Fruit fly (Drosophila melanogaster) Kc167 (cell line): ENCODE measurements around the gene CG13829.

Experiments used
- Myc ChIP-seq: fragments of >200 bp; optimal IDR thresholded peaks from 2 replicates; lab custom pipeline; 2017; ENCODE audit warnings: missing external identifiers
- Sin3A ChIP-seq: fragments of >200 bp; optimal IDR thresholded peaks from 2 replicates; lab custom pipeline; 2018; ENCODE audit warnings: missing external identifiers
- h ChIP-seq: fragments of >200 bp; optimal IDR thresholded peaks from 3 replicates; lab custom pipeline; 2018; ENCODE audit warnings: missing external identifiers
- insv ChIP-seq: fragments of >200 bp; optimal IDR thresholded peaks from 3 replicates; lab custom pipeline; 2018; ENCODE audit warnings: missing external identifiers
- psq ChIP-seq: fragments of >200 bp; optimal IDR thresholded peaks from 2 replicates; lab custom pipeline; 2017; ENCODE audit warnings: missing external identifiers
- ttk ChIP-seq: sonication (Bioruptor generic); optimal IDR thresholded peaks from 2 replicates; lab custom pipeline; 2017; ENCODE audit warnings: missing external identifiers

Gene CG13829

DNA sequence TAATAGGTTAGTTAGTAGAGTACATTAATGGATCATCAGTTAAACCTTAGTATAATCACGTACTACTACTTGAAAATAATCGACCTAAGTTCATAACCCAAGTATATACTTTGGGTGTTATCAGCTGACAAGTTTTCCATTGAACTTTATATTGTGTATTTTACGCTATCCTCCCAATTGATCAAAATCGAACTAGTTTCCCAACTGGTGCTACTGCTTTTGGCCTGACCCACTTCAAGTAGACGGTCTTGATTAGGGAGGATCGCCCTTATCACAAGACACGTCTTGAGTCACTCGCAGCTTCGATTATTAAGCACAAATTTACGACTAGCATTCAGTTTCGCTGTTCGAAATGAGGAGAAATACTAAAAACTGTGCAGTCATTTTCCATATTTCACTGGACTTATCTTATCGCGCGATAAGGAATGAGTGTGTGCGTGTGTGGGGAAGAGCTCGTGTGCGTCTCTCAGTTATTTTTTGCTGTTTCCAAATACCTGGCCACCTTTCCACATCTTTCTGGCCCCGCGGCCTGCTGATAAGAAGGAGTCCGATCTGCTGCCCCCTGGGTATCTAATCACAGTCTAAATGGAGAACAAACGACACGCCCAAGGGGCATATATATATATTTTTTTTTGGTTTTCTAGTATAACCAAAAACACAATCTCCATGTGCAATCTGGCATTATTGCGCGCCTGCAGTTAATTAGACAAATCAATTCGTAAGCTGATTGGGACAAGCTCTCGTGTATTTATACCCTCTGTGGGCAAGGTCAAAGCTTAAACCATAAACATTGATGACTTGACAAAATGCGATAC, 28.2 kb upstream of the CG13829 start:
- no peak for TF ChIP-seq h (lab: Kevin White, UChicago)
- no peak for TF ChIP-seq Myc (lab: Kevin White, UChicago)
- no peak for TF ChIP-seq insv
- TF ChIP-seq ttk (lab: Kevin White, UChicago), result no peak
- TF ChIP-seq Sin3A (lab: Kevin White, UChicago), result no peak
- TF ChIP-seq psq (lab: Kevin White, UChicago), result no peak

DNA sequence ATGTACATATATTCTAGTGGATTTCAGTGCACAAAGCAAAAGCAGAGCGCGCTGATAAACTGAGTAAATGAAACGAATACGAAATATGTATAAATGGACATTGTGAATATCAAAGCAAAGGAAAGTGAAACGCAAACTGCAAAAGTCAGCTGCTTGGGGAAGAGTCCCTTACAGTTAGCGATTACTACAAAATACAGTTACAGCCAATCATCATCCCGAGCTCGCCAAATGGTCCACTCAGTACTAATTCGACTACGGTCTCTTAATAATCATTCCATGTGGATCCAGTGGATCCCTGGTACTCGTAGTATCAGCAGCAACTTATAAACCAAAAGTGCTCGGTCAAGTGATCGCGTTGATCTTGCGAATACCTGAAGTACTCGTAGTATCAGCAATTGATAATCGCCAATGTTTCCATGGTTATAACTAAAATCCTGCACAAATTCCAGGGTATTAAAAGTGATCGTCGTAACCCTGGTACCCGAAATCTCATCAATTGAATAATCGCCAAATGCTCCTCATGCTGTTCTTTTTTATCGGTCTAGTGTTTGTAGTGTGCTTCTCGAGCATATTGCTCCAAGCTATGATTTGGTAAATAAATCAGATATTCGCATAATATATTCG, 20.7 kb upstream of the CG13829 start:
- no peak for TF ChIP-seq Sin3A (lab: Kevin White, UChicago)

DNA sequence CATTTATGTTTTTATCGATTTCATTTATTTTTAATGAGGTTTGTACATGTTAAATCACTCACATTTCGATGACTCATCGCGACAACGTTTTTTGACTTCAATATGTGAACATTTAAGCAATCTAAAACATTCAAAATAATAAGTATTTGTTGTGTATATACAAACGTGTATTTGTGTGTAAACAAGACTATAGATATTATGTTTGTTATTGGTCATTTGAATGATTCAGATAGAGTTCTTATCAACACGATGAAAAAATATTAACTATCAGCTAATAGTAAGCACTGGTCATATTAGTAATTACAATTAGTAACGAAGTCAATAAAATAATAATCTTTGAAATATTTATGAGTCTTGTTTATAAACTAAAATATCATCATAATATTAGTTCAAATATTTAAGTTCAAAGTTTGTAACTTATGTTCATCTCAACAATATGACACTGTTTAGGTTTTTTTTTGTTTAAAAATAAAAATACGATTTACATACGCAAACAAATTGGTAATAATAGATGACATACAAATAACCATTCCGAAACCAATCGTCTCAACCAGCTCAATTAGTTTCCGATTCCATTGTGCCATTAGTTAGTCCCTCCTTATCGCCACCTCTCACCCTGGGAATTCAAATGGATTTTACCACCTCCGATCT, 20.0 kb upstream of the CG13829 start:
- TF ChIP-seq h (lab: Kevin White, UChicago), result no peak
- TF ChIP-seq ttk (lab: Kevin White, UChicago), result no peak
- TF ChIP-seq Myc (lab: Kevin White, UChicago), result no peak
- TF ChIP-seq Sin3A (lab: Kevin White, UChicago), result no peak
- TF ChIP-seq psq (lab: Kevin White, UChicago), result no peak
- TF ChIP-seq insv, result no peak

DNA sequence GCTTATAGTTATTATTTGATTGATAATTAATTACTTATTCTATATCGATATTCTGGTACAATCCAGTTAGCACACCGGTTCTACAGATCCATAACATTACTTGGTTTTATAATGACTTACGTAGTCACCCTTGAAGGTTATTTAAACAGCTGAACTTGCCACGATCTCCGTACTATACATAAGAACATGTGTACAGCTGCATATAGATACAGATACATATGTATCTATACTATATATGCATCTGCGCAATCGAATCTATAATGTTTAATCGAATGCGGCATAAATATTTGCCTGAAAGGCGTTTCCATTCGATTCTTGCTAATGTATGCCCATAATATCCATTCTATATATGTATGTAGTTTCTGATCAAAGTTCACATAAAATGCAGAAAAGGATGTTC, 18.2 kb upstream of the CG13829 start:
- TF ChIP-seq psq (lab: Kevin White, UChicago), result no peak
- no peak for TF ChIP-seq ttk (lab: Kevin White, UChicago)
- TF ChIP-seq h (lab: Kevin White, UChicago), result no peak
- no peak for TF ChIP-seq Sin3A (lab: Kevin White, UChicago)
- no peak for TF ChIP-seq Myc (lab: Kevin White, UChicago)
- no peak for TF ChIP-seq insv

DNA sequence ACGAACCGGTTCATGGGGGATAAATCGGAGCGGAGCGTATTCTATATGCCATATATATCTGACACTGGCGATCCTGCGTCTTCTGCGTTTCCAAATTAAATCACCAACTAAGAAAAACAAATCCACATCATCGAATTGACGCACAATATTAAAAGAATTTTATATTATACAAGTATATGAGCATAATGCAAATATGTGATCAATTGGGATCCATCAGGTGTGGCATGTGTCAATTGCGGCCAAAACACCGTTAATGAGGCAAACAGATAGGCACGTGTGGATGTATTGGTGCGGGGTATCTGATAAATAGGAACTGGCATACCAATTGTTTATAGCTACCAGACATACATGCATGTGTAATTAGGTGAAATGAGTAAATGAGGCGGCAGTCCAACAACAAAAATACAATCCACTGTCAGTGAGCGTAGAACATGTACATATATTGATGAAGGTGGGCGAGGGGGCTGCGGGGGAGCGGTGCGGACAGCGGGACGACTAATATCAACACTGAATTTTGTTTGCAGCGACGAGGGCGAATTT, 17.0 kb upstream of the CG13829 start:
- TF ChIP-seq psq (lab: Kevin White, UChicago) (no peak), Myc (lab: Kevin White, UChicago) (no peak), h (lab: Kevin White, UChicago) (no peak), ttk (lab: Kevin White, UChicago) (no peak), insv (no peak), Sin3A (lab: Kevin White, UChicago) (no peak)

DNA sequence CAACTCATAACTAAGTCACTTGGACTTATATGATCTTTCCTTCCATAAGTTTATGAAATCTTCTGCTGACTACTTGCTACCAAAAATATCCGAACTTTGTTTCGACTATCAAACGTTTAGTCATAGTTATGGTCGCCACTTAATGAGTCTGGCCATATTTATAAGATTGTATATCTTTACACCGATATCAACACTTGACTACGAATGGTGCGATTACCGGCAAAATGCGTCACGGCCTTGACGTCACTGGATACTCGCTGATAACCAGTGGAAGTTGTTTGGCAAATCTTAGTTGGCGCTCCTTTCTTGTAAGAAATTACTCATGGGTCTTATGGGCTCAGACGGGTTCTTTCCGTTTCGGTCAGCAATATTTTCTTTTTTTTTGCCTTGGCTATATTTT, 16.3 kb upstream of the CG13829 start:
- TF ChIP-seq Myc (lab: Kevin White, UChicago) (no peak), ttk (lab: Kevin White, UChicago) (no peak), insv (no peak), psq (lab: Kevin White, UChicago) (no peak), Sin3A (lab: Kevin White, UChicago) (no peak), h (lab: Kevin White, UChicago) (no peak)

DNA sequence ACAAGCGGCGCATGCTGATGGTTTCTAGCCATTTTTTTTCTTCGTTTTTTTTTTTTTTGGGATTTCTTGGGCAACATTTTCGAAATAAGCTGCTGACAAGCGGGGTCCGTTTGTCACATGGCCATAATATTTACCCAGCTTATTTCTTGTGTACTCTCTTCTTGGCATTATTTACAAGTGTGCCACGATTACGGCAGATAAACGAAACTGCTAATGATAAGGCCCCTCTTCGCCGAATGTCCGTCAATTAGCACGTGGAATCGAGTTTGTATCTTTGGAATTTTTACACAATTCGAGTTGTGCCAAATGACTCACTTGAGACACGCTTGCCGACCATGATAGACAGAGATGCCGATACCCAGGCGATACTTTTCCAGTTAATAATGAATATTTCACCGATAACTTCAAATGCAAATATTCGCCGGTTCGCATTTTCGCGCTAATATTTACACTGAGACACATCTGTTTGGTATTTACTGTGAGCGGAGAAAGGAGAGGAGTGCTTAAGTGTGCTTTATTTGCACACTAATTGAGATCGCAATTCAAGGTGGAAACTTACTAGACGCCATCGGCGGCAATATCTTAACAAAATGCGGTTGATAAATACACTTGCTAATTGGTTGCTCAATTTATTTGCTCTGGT, 15.4 kb upstream of the CG13829 start:
- no peak for TF ChIP-seq h (lab: Kevin White, UChicago)
- TF ChIP-seq Myc (lab: Kevin White, UChicago), result no peak
- no peak for TF ChIP-seq Sin3A (lab: Kevin White, UChicago)
- TF ChIP-seq ttk (lab: Kevin White, UChicago), result no peak
- TF ChIP-seq insv, result no peak
- TF ChIP-seq psq (lab: Kevin White, UChicago), result no peak

DNA sequence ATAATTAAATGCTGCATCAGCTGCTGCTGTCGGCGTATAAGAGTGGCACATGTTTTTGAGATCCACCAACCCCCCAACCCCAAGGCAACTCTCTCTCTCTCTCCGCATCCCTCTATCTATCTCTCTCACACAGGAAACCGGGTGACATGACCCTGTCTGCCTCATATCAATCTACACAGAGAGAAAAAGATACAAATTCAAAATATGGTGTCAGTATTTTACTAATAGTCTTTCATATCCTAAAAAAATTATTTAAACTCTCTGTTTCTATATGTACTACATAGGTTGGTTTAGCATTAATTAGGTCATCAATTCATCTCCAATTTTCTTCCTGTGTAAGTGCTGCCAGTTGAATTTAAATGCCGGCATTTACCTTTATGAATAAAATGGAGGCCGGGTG, 14.2 kb upstream of the CG13829 start:
- TF ChIP-seq psq (lab: Kevin White, UChicago) (no peak), Sin3A (lab: Kevin White, UChicago) (no peak), ttk (lab: Kevin White, UChicago) (no peak), h (lab: Kevin White, UChicago) (no peak), Myc (lab: Kevin White, UChicago) (no peak), insv (no peak)

DNA sequence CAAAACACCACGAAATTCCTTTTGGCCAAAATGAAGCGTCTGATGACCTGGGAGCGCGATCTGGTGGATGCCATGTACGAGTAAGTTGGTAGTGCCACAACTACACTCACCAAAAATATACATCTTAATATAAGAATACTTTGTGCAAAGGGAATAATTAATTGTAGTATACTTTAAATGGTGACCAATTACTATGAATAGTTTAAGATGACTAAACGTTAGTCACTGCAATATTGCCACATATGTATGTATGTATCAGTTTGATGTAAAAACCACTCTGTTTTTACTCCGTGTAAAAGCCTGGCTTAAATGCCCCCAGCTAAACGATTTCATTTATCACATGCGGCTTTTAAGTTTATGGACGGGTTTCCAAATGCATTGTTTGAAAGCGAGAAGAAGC, 13.6 kb upstream of the CG13829 start:
- no peak for TF ChIP-seq h (lab: Kevin White, UChicago)
- no peak for TF ChIP-seq psq (lab: Kevin White, UChicago)
- no peak for TF ChIP-seq Myc (lab: Kevin White, UChicago)
- no peak for TF ChIP-seq ttk (lab: Kevin White, UChicago)
- TF ChIP-seq insv, result no peak
- TF ChIP-seq Sin3A (lab: Kevin White, UChicago), result no peak

DNA sequence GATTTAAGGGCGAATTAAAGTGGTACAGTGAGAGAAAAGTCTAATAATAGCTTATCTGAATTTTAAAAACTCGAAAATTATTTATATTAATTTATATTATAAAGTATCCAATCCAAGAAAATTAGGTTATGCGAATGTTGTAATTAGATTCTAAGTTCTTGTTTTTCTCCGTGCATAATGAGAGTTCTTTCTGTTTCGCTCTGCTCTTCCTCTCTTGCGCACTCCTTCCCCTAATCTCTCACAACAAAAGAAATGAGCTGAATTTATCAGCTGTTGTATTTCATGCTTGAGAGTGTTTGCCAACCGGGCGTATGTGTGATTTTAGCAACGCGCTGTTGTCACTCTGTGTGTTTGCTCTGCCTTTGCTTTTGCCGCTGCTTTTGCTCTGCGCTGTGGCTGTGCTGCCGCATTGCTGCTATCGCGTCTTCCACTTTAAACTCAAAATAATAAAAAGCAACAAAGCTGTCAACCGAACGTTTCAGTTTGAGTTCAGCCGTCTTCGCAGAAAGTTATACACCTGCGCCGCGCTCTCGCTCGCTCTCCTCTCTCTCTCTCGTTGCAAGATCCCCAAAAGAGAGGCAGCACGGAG, 12.3 kb upstream of the CG13829 start, which contains the start of gene CG46310:
Gene CG46310 (plus strand): TSS at position 481 of the 589 bp plus-strand sequence.
- TF ChIP-seq ttk (lab: Kevin White, UChicago) (no peak), Sin3A (lab: Kevin White, UChicago) (no peak), psq (lab: Kevin White, UChicago) (no peak), h (lab: Kevin White, UChicago) (no peak), Myc (lab: Kevin White, UChicago) (no peak), insv (no peak)

DNA sequence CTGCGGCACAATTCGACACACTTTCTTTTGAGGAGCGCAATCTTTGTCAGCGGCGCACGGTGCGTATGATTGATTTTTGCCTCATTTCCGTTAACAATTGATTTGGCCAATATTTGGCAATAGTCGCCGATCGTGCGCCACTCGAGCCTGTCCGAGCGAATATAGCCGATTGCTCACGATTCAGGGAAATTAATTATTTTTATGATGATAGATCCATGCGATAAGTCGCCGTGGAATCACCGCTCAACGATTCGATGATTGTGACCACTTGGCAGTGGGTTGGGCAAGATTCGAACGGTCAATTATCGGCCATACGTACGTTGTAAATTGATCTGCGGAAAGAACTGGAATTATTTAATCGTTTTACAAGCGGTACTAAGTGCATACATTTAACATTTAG, 10.7 kb upstream of the CG13829 start:
- TF ChIP-seq Sin3A (lab: Kevin White, UChicago) (no peak), Myc (lab: Kevin White, UChicago) (no peak), insv (no peak), ttk (lab: Kevin White, UChicago) (no peak), psq (lab: Kevin White, UChicago) (no peak), h (lab: Kevin White, UChicago) (no peak)
